Worm (Caenorhabditis elegans) whole organism, L2 larva: ENCODE data around the gene srx-110.

ENCODE experiments used
- R02D3.7 ChIP-seq: fragments of 150-350 bp; optimal IDR thresholded peaks from 2 replicates; lab custom pipeline; 2014; ENCODE audit warnings: missing biosample characterization, missing genetic modification characterization
- Y55F3AM.14 ChIP-seq: fragments of 200-800 bp; sonication (Bioruptor generic); optimal IDR thresholded peaks from 2 replicates; lab custom pipeline; 2018; ENCODE audit warnings: mild to moderate bottlenecking, missing genetic modification characterization, missing compliant biosample characterization
- ZK546.5 ChIP-seq: sonication (generic microtip); optimal IDR thresholded peaks from 2 replicates; lab custom pipeline; 2017; ENCODE audit warnings: missing biosample characterization, missing genetic modification characterization
- crh-2 ChIP-seq: sonication (generic microtip); optimal IDR thresholded peaks from 2 replicates; lab custom pipeline; 2017; ENCODE audit warnings: missing biosample characterization, missing genetic modification characterization
- dmd-4 ChIP-seq: sonication (generic microtip); optimal IDR thresholded peaks from 2 replicates; lab custom pipeline; 2017; ENCODE audit warnings: missing biosample characterization, missing genetic modification characterization
- gmeb-1 ChIP-seq: fragments of 150-350 bp; optimal IDR thresholded peaks from 2 replicates; lab custom pipeline; 2014; ENCODE audit warnings: missing biosample characterization, missing genetic modification characterization
- lin-39 ChIP-seq: fragments of 150-350 bp; optimal IDR thresholded peaks from 2 replicates; lab custom pipeline; 2014; ENCODE audit warnings: missing biosample characterization, missing genetic modification reagents, missing genetic modification characterization
- lsy-2 ChIP-seq, 2 experiments: fragments of 150-350 bp in 1 of 2; sonication (generic microtip) in 1 of 2; optimal IDR thresholded peaks; 2 replicates each; lab custom pipeline; 2014 to 2017; ENCODE audit warnings: missing biosample characterization in 2 of 2, missing genetic modification characterization in 2 of 2
- nhr-10 ChIP-seq: sonication (generic microtip); optimal IDR thresholded peaks from 2 replicates; lab custom pipeline; 2017; ENCODE audit warnings: missing biosample characterization, missing genetic modification characterization
- nhr-21 ChIP-seq: fragments of 150-350 bp; optimal IDR thresholded peaks from 2 replicates; lab custom pipeline; 2014; ENCODE audit warnings: missing biosample characterization, missing genetic modification characterization
- nhr-23 ChIP-seq: fragments of 150-350 bp; optimal IDR thresholded peaks from 2 replicates; lab custom pipeline; 2014; ENCODE audit warnings: missing biosample characterization, missing genetic modification reagents, missing genetic modification characterization
- nhr-237 ChIP-seq: fragments of 150-350 bp; optimal IDR thresholded peaks from 2 replicates; lab custom pipeline; 2014; ENCODE audit warnings: missing biosample characterization, missing genetic modification characterization
- nhr-77 ChIP-seq: fragments of 150-350 bp; optimal IDR thresholded peaks from 2 replicates; lab custom pipeline; 2014; ENCODE audit warnings: missing biosample characterization, missing genetic modification characterization
- sem-4 ChIP-seq: fragments of 150-350 bp; optimal IDR thresholded peaks from 2 replicates; lab custom pipeline; 2014; ENCODE audit warnings: missing biosample characterization, missing genetic modification reagents, missing genetic modification characterization
- skn-1 ChIP-seq: sonication (generic microtip); optimal IDR thresholded peaks from 2 replicates; lab custom pipeline; 2017; ENCODE audit warnings: missing biosample characterization, missing genetic modification characterization

srx-110 gene

DNA sequence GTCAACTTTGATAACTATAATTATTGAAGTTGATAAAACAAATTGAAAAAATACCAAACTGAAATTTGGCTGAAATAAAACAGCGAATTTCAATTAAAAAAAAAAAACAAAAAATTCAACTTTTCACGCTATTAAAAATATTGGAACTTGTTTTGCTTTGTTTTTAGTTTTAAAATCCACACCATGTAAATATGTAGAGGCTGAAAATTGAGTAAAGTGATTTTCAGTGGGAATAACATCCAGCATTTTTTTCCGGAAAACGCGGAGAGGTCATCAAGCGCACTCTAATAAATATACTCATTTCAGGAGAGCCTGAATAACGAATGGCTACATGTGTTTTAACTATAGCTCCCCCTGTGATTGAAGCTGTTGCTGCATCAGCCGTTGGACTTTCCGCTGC, 44.2 kb downstream of the srx-110 start, which contains the start of gene rcd-1:
TSS of gene rcd-1 (plus strand) at position 301 of the 400 bp plus-strand sequence.
- TF ChIP-seq lsy-2 (tag; optimal IDR thresholded peaks at IDR 0.05; lab: Kevin White, UChicago) (no peak), crh-2 (tag; lab: Kevin White, UChicago) (no peak), nhr-21 (tag; lab: Kevin White, UChicago) (no peak), sem-4 (no peak), nhr-237 (tag; lab: Kevin White, UChicago) (no peak), skn-1 (tag; lab: Kevin White, UChicago) (no peak), R02D3.7 (no peak), nhr-77 (no peak)

- TF ChIP-seq lin-39 (tag; lab: Kevin White, UChicago) (no peak), Y55F3AM.14 (GFP tag; lab: Kevin White, UChicago) (no peak)
These were observed 48.1 kb downstream of the srx-110 start, which contains the start of gene srx-111 for ce11 chrII:3757499-3757898. Gene srx-111, plus strand, starts transcription at chrII:3757799.

ce11 chrII:3759010-3759409, 49.7 kb downstream of the srx-110 start, which contains the start of gene T24E12.12:
Gene T24E12.12, plus strand, starts transcription at chrII:3759290.
- TF ChIP-seq nhr-77 (no peak), ZK546.5 (tag; lab: Kevin White, UChicago) (no peak), lin-39 (tag; lab: Kevin White, UChicago) (no peak), nhr-10 (tag; lab: Kevin White, UChicago) (no peak), nhr-23 (tag; lab: Kevin White, UChicago) (no peak), nhr-21 (tag; lab: Kevin White, UChicago) (no peak), dmd-4 (tag; lab: Kevin White, UChicago) (no peak), gmeb-1 (no peak)
- TF ChIP-seq, all 48 proteins: peak for 0
